Worm (Caenorhabditis elegans) whole organism, mixed stage, embryonic: ENCODE data around the gene fbxb-57.

Experiments used
- M03D4.4 ChIP-seq: sonication (generic microtip); optimal IDR thresholded peaks from 2 replicates; lab custom pipeline; 2017; ENCODE audit warnings: mild to moderate bottlenecking, missing genetic modification characterization, missing compliant biosample characterization
- bed-3 ChIP-seq: fragments of 200-800 bp; sonication (Bioruptor generic); optimal IDR thresholded peaks from 3 replicates; lab custom pipeline; 2018; ENCODE audit warnings: mild to moderate bottlenecking, missing genetic modification characterization, moderate library complexity, missing compliant biosample characterization
- blmp-1 ChIP-seq: fragments of 150-350 bp; optimal IDR thresholded peaks from 2 replicates; lab custom pipeline; 2014; ENCODE audit warnings: missing biosample characterization, missing genetic modification characterization
- ceh-39 ChIP-seq: fragments of 150-350 bp; optimal IDR thresholded peaks from 2 replicates; lab custom pipeline; 2014; ENCODE audit warnings: missing biosample characterization, missing genetic modification characterization
- ceh-83 ChIP-seq: fragments of 200-800 bp; sonication (Bioruptor generic); optimal IDR thresholded peaks from 2 replicates; lab custom pipeline; 2018; ENCODE audit warnings: mild to moderate bottlenecking, missing genetic modification characterization, missing compliant biosample characterization
- ces-1 ChIP-seq: fragments of 150-350 bp; optimal IDR thresholded peaks from 2 replicates; lab custom pipeline; 2014; ENCODE audit warnings: missing biosample characterization, missing genetic modification reagents, missing genetic modification characterization
- cnd-1 ChIP-seq: fragments of 200-800 bp; sonication (Bioruptor generic); optimal IDR thresholded peaks from 2 replicates; lab custom pipeline; 2018; ENCODE audit warnings: mild to moderate bottlenecking, missing genetic modification characterization, missing compliant biosample characterization
- drap-1 ChIP-seq: fragments of 200-800 bp; sonication (Bioruptor generic); optimal IDR thresholded peaks from 3 replicates; lab custom pipeline; 2018; ENCODE audit warnings: mild to moderate bottlenecking, missing genetic modification characterization, missing compliant biosample characterization
- elt-1 ChIP-seq: sonication (generic microtip); optimal IDR thresholded peaks from 2 replicates; lab custom pipeline; 2017; ENCODE audit warnings: missing genetic modification characterization, mild to moderate bottlenecking, missing compliant biosample characterization, antibody characterized with exemption, moderate library complexity, borderline replicate concordance; ENCODE audit not compliant: insufficient read depth
- flh-1 ChIP-seq: fragments of 200-800 bp; sonication (Bioruptor generic); optimal IDR thresholded peaks from 2 replicates; lab custom pipeline; 2018; ENCODE audit warnings: mild to moderate bottlenecking, missing genetic modification characterization, moderate library complexity, missing compliant biosample characterization
- ham-2 ChIP-seq: fragments of 200-800 bp; sonication (Bioruptor generic); optimal IDR thresholded peaks from 2 replicates; lab custom pipeline; 2018; ENCODE audit warnings: mild to moderate bottlenecking, missing genetic modification characterization, missing compliant biosample characterization
- hlh-1 ChIP-seq: fragments of 150-350 bp; optimal IDR thresholded peaks from 2 replicates; lab custom pipeline; 2014; ENCODE audit warnings: missing biosample characterization, missing genetic modification reagents, missing genetic modification characterization
- lin-13 ChIP-seq: fragments of 150-350 bp; optimal IDR thresholded peaks from 2 replicates; lab custom pipeline; 2014; ENCODE audit warnings: missing biosample characterization, missing genetic modification characterization
- lin-32 ChIP-seq: fragments of 200-800 bp; sonication (Bioruptor generic); optimal IDR thresholded peaks from 2 replicates; lab custom pipeline; 2018; ENCODE audit warnings: mild to moderate bottlenecking, missing genetic modification characterization, missing compliant biosample characterization
- mab-5 ChIP-seq: fragments of 150-350 bp; optimal IDR thresholded peaks from 2 replicates; lab custom pipeline; 2014; ENCODE audit warnings: missing biosample characterization, missing genetic modification characterization
- mep-1 ChIP-seq: fragments of 150-350 bp; optimal IDR thresholded peaks from 2 replicates; lab custom pipeline; 2017; ENCODE audit warnings: missing biosample characterization, missing genetic modification reagents, missing genetic modification characterization, inconsistent platforms
- nhr-12 ChIP-seq: fragments of 150-350 bp; optimal IDR thresholded peaks from 2 replicates; lab custom pipeline; 2014; ENCODE audit warnings: missing biosample characterization, missing genetic modification characterization
- nhr-2 ChIP-seq: fragments of 150-350 bp; optimal IDR thresholded peaks from 2 replicates; lab custom pipeline; 2014; ENCODE audit warnings: missing biosample characterization, missing genetic modification characterization
- nhr-237 ChIP-seq: fragments of 150-350 bp; optimal IDR thresholded peaks from 2 replicates; lab custom pipeline; 2014; ENCODE audit warnings: missing biosample characterization, missing genetic modification characterization
- nhr-28 ChIP-seq: fragments of 150-350 bp; optimal IDR thresholded peaks from 2 replicates; lab custom pipeline; 2014; ENCODE audit warnings: missing biosample characterization, missing genetic modification characterization
- nhr-76 ChIP-seq: sonication (generic microtip); optimal IDR thresholded peaks from 2 replicates; lab custom pipeline; 2017; ENCODE audit warnings: missing biosample characterization, missing genetic modification characterization
- pha-4 ChIP-seq: fragments of 150-350 bp; optimal IDR thresholded peaks from 2 replicates; lab custom pipeline; 2018; ENCODE audit warnings: missing biosample characterization, missing genetic modification reagents, missing genetic modification characterization
- sem-2 ChIP-seq: fragments of 200-800 bp; sonication (Bioruptor generic); optimal IDR thresholded peaks from 2 replicates; lab custom pipeline; 2018; ENCODE audit warnings: mild to moderate bottlenecking, missing genetic modification characterization, missing compliant biosample characterization
- snpc-4 ChIP-seq: fragments of 150-350 bp; optimal IDR thresholded peaks from 2 replicates; lab custom pipeline; 2014; ENCODE audit warnings: missing biosample characterization, missing genetic modification characterization
- sptf-1 ChIP-seq: sonication (generic microtip); optimal IDR thresholded peaks from 2 replicates; lab custom pipeline; 2017; ENCODE audit warnings: mild to moderate bottlenecking, missing genetic modification characterization, moderate library complexity, missing compliant biosample characterization
- tbx-8 ChIP-seq: fragments of 200-800 bp; sonication (Bioruptor generic); optimal IDR thresholded peaks from 2 replicates; lab custom pipeline; 2018; ENCODE audit warnings: mild to moderate bottlenecking, missing genetic modification characterization, moderate library complexity, missing compliant biosample characterization
- unc-120 ChIP-seq: sonication (generic microtip); optimal IDR thresholded peaks from 2 replicates; lab custom pipeline; 2017; ENCODE audit warnings: missing genetic modification characterization, missing compliant biosample characterization; ENCODE audit not compliant: poor library complexity, severe bottlenecking
- unc-39 ChIP-seq: fragments of 150-350 bp; optimal IDR thresholded peaks from 2 replicates; lab custom pipeline; 2014; ENCODE audit warnings: missing biosample characterization, missing genetic modification characterization
- unc-62 ChIP-seq: fragments of 150-350 bp; optimal IDR thresholded peaks from 2 replicates; lab custom pipeline; 2014; ENCODE audit warnings: missing biosample characterization, missing genetic modification reagents, missing genetic modification characterization
- zip-8 ChIP-seq: fragments of 150-350 bp; optimal IDR thresholded peaks from 2 replicates; lab custom pipeline; 2014; ENCODE audit warnings: missing biosample characterization, missing genetic modification characterization
- ztf-11 ChIP-seq: fragments of 150-350 bp; optimal IDR thresholded peaks from 2 replicates; lab custom pipeline; 2014; ENCODE audit warnings: missing biosample characterization, missing genetic modification characterization

Gene fbxb-57

ce11 chrV:19296723-19297122, 8.2 kb downstream of the fbxb-57 start, which contains the start of gene F55C9.6:
Gene F55C9.6, minus strand, starts transcription at chrV:19296823.
- TF ChIP-seq unc-62 (GFP tag; lab: Kevin White, UChicago) (no peak), bed-3 (no peak), nhr-28 (tag; lab: Kevin White, UChicago) (no peak), unc-120 (no peak), M03D4.4 (no peak), flh-1 (GFP tag; lab: Kevin White, UChicago) (no peak), cnd-1 (tag; lab: Kevin White, UChicago) (no peak), elt-1 (tag; lab: Kevin White, UChicago) (no peak), pha-4 (no peak), nhr-12 (tag; lab: Kevin White, UChicago) (no peak), mab-5 (tag; lab: Kevin White, UChicago) (no peak), blmp-1 (tag; lab: Kevin White, UChicago) (no peak), ceh-83 (no peak), zip-8 (tag; lab: Kevin White, UChicago) (no peak)
- TF ChIP-seq, all 35 proteins: peak for 0

- no peak for TF ChIP-seq flh-1 (GFP tag; lab: Kevin White, UChicago)
- no peak for TF ChIP-seq pha-4
- no peak for TF ChIP-seq nhr-2 (tag; lab: Kevin White, UChicago)
- TF ChIP-seq hlh-1, result no peak
- TF ChIP-seq ztf-11, result no peak
- no peak for TF ChIP-seq tbx-8 (GFP tag; lab: Kevin White, UChicago)
- no peak for TF ChIP-seq ces-1 (GFP tag; lab: Kevin White, UChicago)
- no peak for TF ChIP-seq nhr-76 (tag; lab: Kevin White, UChicago)
- no peak for TF ChIP-seq sem-2
- no peak for TF ChIP-seq lin-13
- TF ChIP-seq lin-32 (GFP tag; lab: Kevin White, UChicago), result no peak
- TF ChIP-seq blmp-1 (tag; lab: Kevin White, UChicago), result no peak
- no peak for TF ChIP-seq snpc-4 (tag; lab: Kevin White, UChicago)
- TF ChIP-seq unc-62 (GFP tag; lab: Kevin White, UChicago), result no peak
- TF ChIP-seq ham-2 (GFP tag; lab: Kevin White, UChicago), result no peak
These were observed 9.0 kb downstream of the fbxb-57 start, which contains the start of gene fbxb-60 for ce11 chrV:19297510-19297909. Gene fbxb-60, plus strand, starts transcription at chrV:19297810.

ce11 chrV:19299262-19299661, 10.7 kb downstream of the fbxb-57 start, which contains the start of gene F55C9.14:
Gene F55C9.14, plus strand, starts transcription at chrV:19299562.
- no peak for TF ChIP-seq nhr-76 (tag; lab: Kevin White, UChicago)
- TF ChIP-seq ces-1 (GFP tag; lab: Kevin White, UChicago), result no peak
- TF ChIP-seq mab-5 (tag; lab: Kevin White, UChicago), result no peak
- TF ChIP-seq unc-39 (tag; lab: Kevin White, UChicago), result no peak
- no peak for TF ChIP-seq unc-120
- no peak for TF ChIP-seq nhr-2 (tag; lab: Kevin White, UChicago)
- TF ChIP-seq ceh-83, result no peak
- no peak for TF ChIP-seq pha-4
- no peak for TF ChIP-seq ceh-39 (tag; lab: Kevin White, UChicago)
- TF ChIP-seq tbx-8 (GFP tag; lab: Kevin White, UChicago), result no peak
- no peak for TF ChIP-seq nhr-237
- TF ChIP-seq sptf-1 (tag; lab: Kevin White, UChicago), result no peak
- TF ChIP-seq drap-1 (GFP tag; lab: Kevin White, UChicago), result no peak
- TF ChIP-seq, all 35 proteins: peak for 0

- no peak for TF ChIP-seq ceh-83
- no peak for TF ChIP-seq pha-4
- TF ChIP-seq M03D4.4, result no peak
- no peak for TF ChIP-seq mep-1 (tag; lab: Kevin White, UChicago)
- TF ChIP-seq elt-1 (tag; lab: Kevin White, UChicago), result no peak
- TF ChIP-seq nhr-2 (tag; lab: Kevin White, UChicago), result no peak
- peak; percentile 11 for TF ChIP-seq zip-8 (tag; lab: Kevin White, UChicago)
- no peak for TF ChIP-seq lin-32 (GFP tag; lab: Kevin White, UChicago)
These were observed 13.4 kb downstream of the fbxb-57 start, which contains the start of gene fbxb-62 for ce11 chrV:19301934-19302333. Gene fbxb-62, minus strand, starts transcription at chrV:19302034.

ce11 chrV:19303589-19304174, 15.1 kb downstream of the fbxb-57 start, which contains the start of the genes fbxb-63 and fbxb-61:
Gene fbxb-63, minus strand, starts transcription at chrV:19303730.
Gene fbxb-61, plus strand, starts transcription at chrV:19304124.
- TF ChIP-seq elt-1 (tag; lab: Kevin White, UChicago) (no peak), ceh-39 (tag; lab: Kevin White, UChicago) (peak; percentile 53)
